Worm (Caenorhabditis elegans): ENCODE data around the gene spl-3.

Gene spl-3

ce11 chrIV:1239686-1240085 is 46.8 kb downstream of the spl-3 start, which contains the start of gene F38A1.8:
TSS of gene F38A1.8 (minus strand) at chrIV:1239852.
- TF ChIP-seq php-3 (GFP tag; IDR thresholded peaks at IDR 0.05) (no peak), cey-2 (tag; optimal IDR thresholded peaks at IDR 0.05; ENCODE audit: borderline replicate concordance, insufficient read depth) (no peak), mxl-3 (GFP tag; optimal IDR thresholded peaks at IDR 0.05) (peak; percentile 74), mdl-1 (tag; optimal IDR thresholded peaks at IDR 0.05) (peak in 1 of 2 experiments; percentile 74), dpl-1 (GFP tag; optimal IDR thresholded peaks at IDR 0.05) (peak; percentile 90), daf-16 (GFP tag; optimal IDR thresholded peaks at IDR 0.05) (no peak), daf-16 (tag; optimal IDR thresholded peaks at IDR 0.05) (peak; percentile 16), D1046.2 (GFP tag; IDR thresholded peaks at IDR 0.05) (no peak), saeg-2 (GFP tag; IDR thresholded peaks at IDR 0.05) (no peak), hlh-11 (tag; optimal IDR thresholded peaks at IDR 0.05) (peak; percentile 42), zfp-2 (tag; optimal IDR thresholded peaks at IDR 0.05) (no peak), nhr-6 (tag; optimal IDR thresholded peaks at IDR 0.05) (peak; percentile 22), hmg-1.1 (GFP tag; IDR thresholded peaks at IDR 0.05) (0 out of 2 replicates have a peak, but pooled peaks have one; percentile 30), nhr-77 (tag; optimal IDR thresholded peaks at IDR 0.05) (no peak), mes-2 (tag; optimal IDR thresholded peaks at IDR 0.05; ENCODE audit: poor library complexity, severe bottlenecking) (peak; percentile 74), nhr-237 (tag; optimal IDR thresholded peaks at IDR 0.05) (no peak), hlh-30 (tag; optimal IDR thresholded peaks at IDR 0.05; ENCODE audit: insufficient read depth) (peak; percentile 80), dve-1 (tag; optimal IDR thresholded peaks at IDR 0.05; ENCODE audit: insufficient read depth) (peak; percentile 38), lin-15B (tag; optimal IDR thresholded peaks at IDR 0.05) (no peak), T26A8.4 (GFP tag; IDR thresholded peaks at IDR 0.05) (no peak)

ce11 chrIV:1243295-1243694 is 50.4 kb downstream of the spl-3 start, which contains the start of gene F38A1.15:
TSS of gene F38A1.15 (minus strand) at chrIV:1243395.
- TF ChIP-seq nhr-11 (tag; optimal IDR thresholded peaks at IDR 0.05) = no peak
- TF ChIP-seq ces-1 (GFP tag; optimal IDR thresholded peaks at IDR 0.05) = no peak
- no peak for TF ChIP-seq egl-43 (GFP tag; IDR thresholded peaks at IDR 0.05)
- TF ChIP-seq unc-62 (GFP tag; optimal IDR thresholded peaks at IDR 0.05 in 1 of 2) = peak in 1 of 2 experiments; percentile 72
- TF ChIP-seq unc-62 (tag; optimal IDR thresholded peaks at IDR 0.05) = no peak

- no peak for TF ChIP-seq mdt-29 (GFP tag; IDR thresholded peaks at IDR 0.05)
Observed at ce11 chrIV:1245244-1245643, 52.4 kb downstream of the spl-3 start, which contains the start of gene F38A1.9. TSS of gene F38A1.9 (minus strand) at chrIV:1245344.

- no peak for TF ChIP-seq lin-38 (GFP tag; IDR thresholded peaks at IDR 0.05)
- TF ChIP-seq dpl-1 (GFP tag; optimal IDR thresholded peaks at IDR 0.05) = no peak
- TF ChIP-seq daf-16 (GFP tag; optimal IDR thresholded peaks at IDR 0.05) = no peak
- TF ChIP-seq daf-16 (tag; optimal IDR thresholded peaks at IDR 0.05) = peak; percentile 34
- no peak for TF ChIP-seq ama-1 (optimal IDR thresholded peaks at IDR 0.05)
- TF ChIP-seq ceh-32 (tag; optimal IDR thresholded peaks at IDR 0.05; ENCODE audit: poor library complexity) = no peak
- no peak for TF ChIP-seq tag-97 (GFP tag; IDR thresholded peaks at IDR 0.05)
- no peak for TF ChIP-seq F49E8.2 (tag; optimal IDR thresholded peaks at IDR 0.05; ENCODE audit: borderline replicate concordance)
- peak; percentile 51 for TF ChIP-seq dmd-6 (GFP tag; IDR thresholded peaks at IDR 0.05)
- no peak for TF ChIP-seq spr-3 (GFP tag; optimal IDR thresholded peaks at IDR 0.05)
- no peak for TF ChIP-seq unc-39 (tag; optimal IDR thresholded peaks at IDR 0.05)
- TF ChIP-seq nhr-28 (tag; optimal IDR thresholded peaks at IDR 0.05) = peak; percentile 27
- TF ChIP-seq lim-7 (GFP tag; IDR thresholded peaks at IDR 0.05) = no peak
- TF ChIP-seq snpc-1.2 (GFP tag; IDR thresholded peaks at IDR 0.05) = no peak
- no peak for TF ChIP-seq nhr-77 (tag; optimal IDR thresholded peaks at IDR 0.05)
- TF ChIP-seq mdt-29 (GFP tag; IDR thresholded peaks at IDR 0.05) = no peak
- TF ChIP-seq php-3 (GFP tag; IDR thresholded peaks at IDR 0.05) = no peak
- TF ChIP-seq lir-3 (tag; optimal IDR thresholded peaks at IDR 0.05) = no peak
- TF ChIP-seq aha-1 (tag) = peak; percentile 8
- TF ChIP-seq pqm-1 (tag; optimal IDR thresholded peaks at IDR 0.05) = no peak
- no peak for TF ChIP-seq nhr-10 (tag; optimal IDR thresholded peaks at IDR 0.05)
- no peak for TF ChIP-seq nhr-41 (GFP tag; IDR thresholded peaks at IDR 0.05)
- no peak for TF ChIP-seq dmd-8 (GFP tag; IDR thresholded peaks at IDR 0.05)
- TF ChIP-seq zfp-3 (GFP tag; conservative IDR thresholded peaks at IDR 0.05) = no peak
- no peak for TF ChIP-seq ceh-82 (tag; optimal IDR thresholded peaks at IDR 0.05)
- no peak for TF ChIP-seq zag-1 (tag; optimal IDR thresholded peaks at IDR 0.05)
Observed at ce11 chrIV:1246762-1247436, 54.0 kb downstream of the spl-3 start, which contains the start of the genes clec-165 and F38A1.11. TSS of gene clec-165 (minus strand) at chrIV:1246886. TSS of gene F38A1.11 (plus strand) at chrIV:1247386.
